Fruit fly (Drosophila melanogaster): Measurements from ENCODE around the gene CG15553.

dm6 chr3R:31053784-31054221 lies 47.2 kb downstream of the CG15553 start, which contains the start of gene Chchd3:
- TF ChIP-seq psq (optimal IDR thresholded peaks at IDR 0.05) (no peak), usp (GFP tag; optimal IDR thresholded peaks at IDR 0.05) (no peak), Dll (optimal IDR thresholded peaks at IDR 0.05) (no peak), pan (optimal IDR thresholded peaks at IDR 0.05) (no peak), EcR (GFP tag; optimal IDR thresholded peaks at IDR 0.05) (no peak)

Measured in whole organism.